Fruit fly (Drosophila melanogaster) whole organism, embryonic: Measurements from ENCODE around the gene sp3.

ENCODE experiments used
- Ada2b ChIP-seq: fragments of 200-800 bp; sonication (Bioruptor generic); IDR thresholded peaks from 2 replicates; pipeline ENCODE4 v1.3.6; 2022; ENCODE audit warnings: missing biosample characterization, missing genetic modification characterization
- Antp ChIP-seq: fragments of 200-800 bp; sonication (Bioruptor generic); optimal IDR thresholded peaks from 3 replicates; lab custom pipeline; 2016; ENCODE audit warnings: missing biosample characterization, missing genetic modification characterization
- Asciz ChIP-seq: fragments of 200-800 bp; sonication (Bioruptor generic); optimal IDR thresholded peaks from 2 replicates; lab custom pipeline; 2017; ENCODE audit warnings: missing biosample characterization, mild to moderate bottlenecking, missing genetic modification characterization, missing genetic modification reagents
- Blimp-1 ChIP-seq: fragments of 200-800 bp; sonication (Bioruptor generic); optimal IDR thresholded peaks from 3 replicates; lab custom pipeline; 2018; ENCODE audit warnings: missing biosample characterization, missing genetic modification characterization, mild to moderate bottlenecking, moderate library complexity, missing genetic modification reagents
- Bteb2 ChIP-seq: fragments of 200-800 bp; sonication (Bioruptor generic); optimal IDR thresholded peaks from 2 replicates; lab custom pipeline; 2016; ENCODE audit warnings: missing biosample characterization, missing genetic modification characterization
- CG10462 ChIP-seq: fragments of 200-800 bp; sonication (Bioruptor generic); optimal IDR thresholded peaks from 2 replicates; lab custom pipeline; 2016; ENCODE audit warnings: missing biosample characterization, missing genetic modification characterization
- CG11504 ChIP-seq: fragments of 200-800 bp; sonication (Bioruptor generic); optimal IDR thresholded peaks from 3 replicates; lab custom pipeline; 2019; ENCODE audit warnings: missing biosample characterization, mild to moderate bottlenecking, missing genetic modification characterization, moderate library complexity
- CG11723 ChIP-seq: fragments of 200-800 bp; sonication (Bioruptor generic); optimal IDR thresholded peaks from 2 replicates; lab custom pipeline; 2017; ENCODE audit warnings: missing biosample characterization, mild to moderate bottlenecking, missing genetic modification characterization
- CG15696 ChIP-seq: fragments of 200-800 bp; sonication (Bioruptor generic); optimal IDR thresholded peaks from 2 replicates; lab custom pipeline; 2019; ENCODE audit warnings: missing biosample characterization, mild to moderate bottlenecking, missing genetic modification characterization, moderate library complexity
- CG1602 ChIP-seq: fragments of 200-800 bp; sonication (Bioruptor generic); optimal IDR thresholded peaks from 3 replicates; lab custom pipeline; 2016; ENCODE audit warnings: missing biosample characterization, missing genetic modification characterization
- CG18011 ChIP-seq: fragments of 200-800 bp; sonication (Bioruptor generic); optimal IDR thresholded peaks from 2 replicates; lab custom pipeline; 2017; ENCODE audit warnings: missing biosample characterization, missing genetic modification characterization, mild to moderate bottlenecking, moderate library complexity, missing genotype
- CG2199 ChIP-seq: fragments of 200-800 bp; sonication (Bioruptor generic); IDR thresholded peaks from 3 replicates; pipeline ENCODE4 v1.3.6; 2022; ENCODE audit warnings: missing biosample characterization, missing genetic modification characterization
- CG2678 ChIP-seq: fragments of 200-800 bp; sonication (Bioruptor generic); optimal IDR thresholded peaks from 3 replicates; lab custom pipeline; 2019; ENCODE audit warnings: missing biosample characterization, mild to moderate bottlenecking, missing genetic modification characterization, moderate library complexity
- CG2712 ChIP-seq: fragments of 200-800 bp; optimal IDR thresholded peaks from 3 replicates; lab custom pipeline; 2019; ENCODE audit warnings: missing biosample characterization, mild to moderate bottlenecking, missing genetic modification characterization, moderate library complexity
- CG31365 ChIP-seq: fragments of 200-800 bp; sonication (Bioruptor generic); optimal IDR thresholded peaks from 2 replicates; lab custom pipeline; 2018; ENCODE audit warnings: missing biosample characterization, mild to moderate bottlenecking, missing genetic modification characterization
- CG34422 ChIP-seq: fragments of 200-800 bp; sonication (Bioruptor generic); IDR thresholded peaks from 3 replicates; pipeline ENCODE4 v1.3.6; 2022; ENCODE audit warnings: missing biosample characterization, missing genetic modification characterization
- CG4424 ChIP-seq: fragments of 200-800 bp; sonication (Bioruptor generic); optimal IDR thresholded peaks from 3 replicates; lab custom pipeline; 2016; ENCODE audit warnings: missing biosample characterization, missing genetic modification characterization
- CG4820 ChIP-seq: fragments of 200-800 bp; sonication (Bioruptor generic); optimal IDR thresholded peaks from 3 replicates; lab custom pipeline; 2016; ENCODE audit warnings: missing biosample characterization, missing genetic modification characterization
- Chrac-16 ChIP-seq: fragments of 200-800 bp; sonication (Bioruptor generic); optimal IDR thresholded peaks from 3 replicates; lab custom pipeline; 2016; ENCODE audit warnings: missing biosample characterization, missing genetic modification characterization
- D19B ChIP-seq: fragments of 200-800 bp; sonication (Bioruptor generic); optimal IDR thresholded peaks from 2 replicates; lab custom pipeline; 2017; ENCODE audit warnings: missing biosample characterization, mild to moderate bottlenecking, missing genetic modification characterization
- Dbx ChIP-seq: fragments of 200-800 bp; sonication (Bioruptor generic); IDR thresholded peaks from 3 replicates; pipeline ENCODE4 v1.3.6; 2022; ENCODE audit warnings: missing biosample characterization, missing genetic modification characterization
- Dref ChIP-seq: fragments of 200-800 bp; sonication (Bioruptor generic); IDR thresholded peaks from 2 replicates; pipeline ENCODE4 v1.3.6; 2022; ENCODE audit warnings: missing biosample characterization, missing genetic modification characterization
- E2f2 ChIP-seq: fragments of 200-800 bp; sonication (Bioruptor generic); IDR thresholded peaks from 2 replicates; pipeline ENCODE4 v1.3.6; 2022; ENCODE audit warnings: missing biosample characterization, missing genetic modification characterization
- Fer2 ChIP-seq: fragments of 200-800 bp; sonication (Bioruptor generic); optimal IDR thresholded peaks from 2 replicates; lab custom pipeline; 2018; ENCODE audit warnings: missing biosample characterization, mild to moderate bottlenecking, missing genetic modification characterization, moderate library complexity
- Kr ChIP-seq: fragments of 200-800 bp; sonication (Bioruptor generic); optimal IDR thresholded peaks from 2 replicates; lab custom pipeline; 2017; ENCODE audit warnings: missing biosample characterization, mild to moderate bottlenecking, missing genetic modification characterization
- Lhr ChIP-seq: fragments of 200-800 bp; sonication (Bioruptor generic); optimal IDR thresholded peaks from 3 replicates; lab custom pipeline; 2017; ENCODE audit warnings: mild to moderate bottlenecking, missing biosample characterization, missing genetic modification reagents, missing genetic modification characterization
- MTF-1 ChIP-seq: fragments of 200-800 bp; sonication (Bioruptor generic); optimal IDR thresholded peaks from 2 replicates; lab custom pipeline; 2018; ENCODE audit warnings: missing biosample characterization, mild to moderate bottlenecking, missing genetic modification characterization, borderline replicate concordance
- Nf-YB ChIP-seq: fragments of 200-800 bp; sonication (Bioruptor generic); optimal IDR thresholded peaks from 3 replicates; lab custom pipeline; 2019; ENCODE audit warnings: missing biosample characterization, mild to moderate bottlenecking, missing genetic modification characterization, moderate library complexity
- Sry-β ChIP-seq: fragments of 200-800 bp; sonication (Bioruptor generic); optimal IDR thresholded peaks from 2 replicates; lab custom pipeline; 2018; ENCODE audit warnings: missing biosample characterization, mild to moderate bottlenecking, missing genetic modification characterization, moderate library complexity
- amos ChIP-seq: fragments of 200-800 bp; sonication (Bioruptor generic); IDR thresholded peaks from 2 replicates; pipeline ENCODE4 v1.3.6; 2022; ENCODE audit warnings: missing biosample characterization, missing genetic modification characterization; ENCODE audit not compliant: partially characterized antibody
- ap ChIP-seq: fragments of 200-800 bp; sonication (Bioruptor generic); IDR thresholded peaks from 2 replicates; pipeline ENCODE4 v1.3.6; 2022; ENCODE audit warnings: missing biosample characterization, missing genetic modification characterization
- ara ChIP-seq: fragments of 200-800 bp; sonication (Bioruptor generic); IDR thresholded peaks from 2 replicates; pipeline ENCODE4 v1.3.6; 2022; ENCODE audit warnings: missing biosample characterization, missing genetic modification characterization
- ato ChIP-seq: fragments of 200-800 bp; sonication (Bioruptor generic); IDR thresholded peaks from 2 replicates; pipeline ENCODE4 v1.3.6; 2022; ENCODE audit warnings: missing biosample characterization, missing genetic modification characterization; ENCODE audit not compliant: partially characterized antibody
- bab2 ChIP-seq: fragments of 200-800 bp; sonication (Bioruptor generic); optimal IDR thresholded peaks from 2 replicates; lab custom pipeline; 2016; ENCODE audit warnings: missing biosample characterization, missing genetic modification characterization
- bowl ChIP-seq: fragments of 200-800 bp; sonication (Bioruptor generic); IDR thresholded peaks from 2 replicates; pipeline ENCODE4 v1.3.6; 2022; ENCODE audit warnings: missing biosample characterization, missing genetic modification characterization
- btn ChIP-seq: fragments of 200-800 bp; sonication (Bioruptor generic); optimal IDR thresholded peaks from 2 replicates; lab custom pipeline; 2016; ENCODE audit warnings: missing biosample characterization, missing genetic modification characterization
- cg ChIP-seq: fragments of 200-800 bp; sonication (Bioruptor generic); optimal IDR thresholded peaks from 3 replicates; lab custom pipeline; 2019; ENCODE audit warnings: missing biosample characterization, mild to moderate bottlenecking, missing genetic modification characterization, moderate library complexity
- dmrt11E ChIP-seq: fragments of 200-800 bp; sonication (Bioruptor generic); optimal IDR thresholded peaks from 3 replicates; lab custom pipeline; 2018; ENCODE audit warnings: missing biosample characterization, mild to moderate bottlenecking, missing genetic modification characterization, moderate library complexity
- dmrt99B ChIP-seq: fragments of 200-800 bp; sonication (Bioruptor generic); optimal IDR thresholded peaks from 2 replicates; lab custom pipeline; 2018; ENCODE audit warnings: missing biosample characterization, mild to moderate bottlenecking, missing genetic modification characterization, moderate library complexity
- eyg ChIP-seq: fragments of 200-800 bp; sonication (Bioruptor generic); optimal IDR thresholded peaks from 3 replicates; lab custom pipeline; 2016; ENCODE audit warnings: missing biosample characterization, missing genetic modification characterization
- fd64A ChIP-seq: fragments of 200-800 bp; sonication (Bioruptor generic); optimal IDR thresholded peaks from 3 replicates; lab custom pipeline; 2018; ENCODE audit warnings: missing biosample characterization, mild to moderate bottlenecking, missing genetic modification characterization
- gsb ChIP-seq: fragments of 200-800 bp; sonication (Bioruptor generic); IDR thresholded peaks from 2 replicates; pipeline ENCODE4 v1.3.6; 2022; ENCODE audit warnings: missing biosample characterization, missing genetic modification characterization
- hb ChIP-seq: fragments of 200-800 bp; sonication (Bioruptor generic); IDR thresholded peaks from 3 replicates; pipeline ENCODE4 v1.3.6; 2022; ENCODE audit warnings: missing biosample characterization, missing genetic modification characterization; ENCODE audit not compliant: partially characterized antibody
- nmo ChIP-seq: fragments of 200-800 bp; sonication (Bioruptor generic); optimal IDR thresholded peaks from 2 replicates; lab custom pipeline; 2018; ENCODE audit warnings: missing biosample characterization, mild to moderate bottlenecking, missing genetic modification characterization, moderate library complexity
- pho ChIP-seq: fragments of 200-800 bp; sonication (Bioruptor generic); optimal IDR thresholded peaks from 2 replicates; lab custom pipeline; 2016; ENCODE audit warnings: missing biosample characterization, missing genetic modification characterization
- psq ChIP-seq: fragments of 200-800 bp; sonication (Bioruptor generic); optimal IDR thresholded peaks from 2 replicates; lab custom pipeline; 2017; ENCODE audit warnings: missing biosample characterization, missing genetic modification characterization
- salm ChIP-seq: fragments of 200-800 bp; sonication (Bioruptor generic); optimal IDR thresholded peaks from 2 replicates; lab custom pipeline; 2018; ENCODE audit warnings: missing biosample characterization, mild to moderate bottlenecking, missing genetic modification characterization
- slp2 ChIP-seq: fragments of 200-800 bp; sonication (Bioruptor generic); optimal IDR thresholded peaks from 2 replicates; lab custom pipeline; 2016; ENCODE audit warnings: missing biosample characterization, missing genetic modification characterization
- tll ChIP-seq, 2 experiments: fragments of 200-800 bp in 1 of 2; fragments of >200 bp in 1 of 2; sonication (Bioruptor generic) in 1 of 2; optimal IDR thresholded peaks; 2 replicates each; lab custom pipeline; 2017 to 2019; ENCODE audit warnings: missing biosample characterization in 2 of 2, missing genetic modification characterization in 2 of 2, mild to moderate bottlenecking in 1 of 2, moderate library complexity in 1 of 2
- unc-4 ChIP-seq: fragments of 200-800 bp; sonication (Bioruptor generic); IDR thresholded peaks from 2 replicates; pipeline ENCODE4 v1.3.6; 2022; ENCODE audit warnings: missing biosample characterization, missing genetic modification characterization; ENCODE audit not compliant: partially characterized antibody

The sp3 gene

dm6 chr3R:21520183-21520582 is 545 bp upstream of the sp3 start (continued):
- TF ChIP-seq dmrt11E (peak; percentile 97), D19B (peak; percentile 93), cg (no peak), Kr (GFP tag; lab: Kevin White, UChicago) (peak; percentile 88), CG4820 (GFP tag; lab: Kevin White, UChicago) (peak; percentile 98), amos (GFP tag; lab: Robert Waterston, UW) (peak; percentile 44; the same call in 1 of the 2 replicates), ato (GFP tag; lab: Robert Waterston, UW) (0 out of 2 replicates have a peak, but pooled peaks have one; percentile 24), psq (GFP tag; lab: Kevin White, UChicago) (peak; percentile 95), dmrt99B (tag; lab: Kevin White, UChicago) (peak; percentile 95), CG2678 (tag; lab: Kevin White, UChicago) (peak; percentile 93), btn (GFP tag; lab: Kevin White, UChicago) (peak; percentile 96), fd64A (GFP tag; lab: Kevin White, UChicago) (peak; percentile 96), Lhr (GFP tag; lab: Kevin White, UChicago) (peak; percentile 99), slp2 (peak; percentile 98), gsb (peak; percentile 97), nmo (peak; percentile 97), Fer2 (tag; lab: Kevin White, UChicago) (peak; percentile 99), CG11723 (GFP tag; lab: Kevin White, UChicago) (peak; percentile 98), CG2712 (peak; percentile 97), Antp (peak; percentile 96), E2f2 (peak; percentile 76), CG18011 (GFP tag; lab: Kevin White, UChicago) (peak; percentile 92), salm (tag; lab: Kevin White, UChicago) (peak; percentile 92), Asciz (GFP tag; lab: Kevin White, UChicago) (peak; percentile 97), ara (peak; percentile 97), CG2199 (GFP tag; lab: Robert Waterston, UW) (peak; percentile 99), unc-4 (no peak), tll (GFP tag; optimal IDR thresholded peaks at IDR 0.05; lab: Kevin White, UChicago) (no peak), eyg (GFP tag; lab: Kevin White, UChicago) (peak; percentile 97), CG31365 (tag; lab: Kevin White, UChicago) (peak; percentile 91), Sry-β (peak; percentile 81), ap (peak; percentile 99), CG11504 (tag; lab: Kevin White, UChicago) (peak; percentile 94), hb (GFP tag; lab: Robert Waterston, UW) (no peak), Chrac-16 (GFP tag; lab: Kevin White, UChicago) (peak; percentile 98), MTF-1 (GFP tag; lab: Kevin White, UChicago) (peak; percentile 99), Dref (peak; percentile 55), CG15696 (peak; percentile 96), CG34422 (GFP tag; lab: Robert Waterston, UW) (peak; percentile 99), pho (GFP tag; lab: Kevin White, UChicago) (peak; percentile 95), Dbx (GFP tag; lab: Robert Waterston, UW) (peak; percentile 99), CG1602 (GFP tag; lab: Kevin White, UChicago) (peak; percentile 98), Bteb2 (peak; percentile 97), bowl (GFP tag; lab: Robert Waterston, UW) (peak; percentile 95), Blimp-1 (peak; percentile 95), CG4424 (GFP tag; lab: Kevin White, UChicago) (peak; percentile 99), Nf-YB (GFP tag; lab: Kevin White, UChicago) (peak; percentile 82), CG10462 (GFP tag; lab: Kevin White, UChicago) (peak; percentile 95), Ada2b (peak; percentile 95), bab2 (peak; percentile 98)
